Worm (Caenorhabditis elegans) whole organism, early embryonic: Measurements from ENCODE around the gene F58E2.2.

Source experiments
- B0310.2 ChIP-seq: sonication (generic microtip); optimal IDR thresholded peaks from 2 replicates; lab custom pipeline; 2016; ENCODE audit warnings: mild to moderate bottlenecking, missing genetic modification characterization, missing compliant biosample characterization
- F13C5.2 ChIP-seq: sonication (generic microtip); optimal IDR thresholded peaks from 2 replicates; lab custom pipeline; 2017; ENCODE audit warnings: mild to moderate bottlenecking, missing genetic modification characterization, inconsistent platforms, missing compliant biosample characterization
- aly-1 ChIP-seq: sonication (generic microtip); optimal IDR thresholded peaks from 2 replicates; lab custom pipeline; 2016; ENCODE audit warnings: missing genetic modification characterization, missing compliant biosample characterization
- ama-1 ChIP-seq: fragments of 150-350 bp; optimal IDR thresholded peaks from 2 replicates; lab custom pipeline; 2014
- ceh-13 ChIP-seq: fragments of 200-800 bp; sonication (Bioruptor generic); optimal IDR thresholded peaks from 2 replicates; lab custom pipeline; 2018; ENCODE audit warnings: mild to moderate bottlenecking, missing genetic modification characterization, missing compliant biosample characterization
- ceh-36 ChIP-seq: sonication (generic microtip); optimal IDR thresholded peaks from 2 replicates; lab custom pipeline; 2016; ENCODE audit warnings: missing genetic modification characterization, inconsistent platforms, missing compliant biosample characterization
- ets-7 ChIP-seq: sonication (generic microtip); optimal IDR thresholded peaks from 2 replicates; lab custom pipeline; 2016; ENCODE audit warnings: missing genotype, missing genetic modification characterization, missing compliant biosample characterization
- flt-1 ChIP-seq: fragments of 200-800 bp; sonication (Bioruptor generic); IDR thresholded peaks from 2 replicates; pipeline ENCODE4 v1.3.6; 2022; ENCODE audit warnings: missing genetic modification characterization, missing compliant biosample characterization
- hmbx-1 ChIP-seq: sonication (generic microtip); optimal IDR thresholded peaks from 2 replicates; lab custom pipeline; 2016; ENCODE audit warnings: mild to moderate bottlenecking, missing genetic modification characterization, missing compliant biosample characterization
- hmg-4 ChIP-seq: fragments of 200-800 bp; sonication (Bioruptor generic); optimal IDR thresholded peaks from 2 replicates; lab custom pipeline; 2018; ENCODE audit warnings: mild to moderate bottlenecking, missing genetic modification characterization, missing compliant biosample characterization
- hnd-1 ChIP-seq: sonication (generic microtip); optimal IDR thresholded peaks from 2 replicates; lab custom pipeline; 2016; ENCODE audit warnings: missing genetic modification characterization, missing compliant biosample characterization
- pes-1 ChIP-seq: fragments of 200-800 bp; sonication (Bioruptor generic); IDR thresholded peaks from 2 replicates; pipeline ENCODE4 v1.3.6; 2022; ENCODE audit warnings: missing genetic modification reagents, missing genetic modification characterization, missing compliant biosample characterization
- scrt-1 ChIP-seq: fragments of 200-800 bp; sonication (Bioruptor generic); IDR thresholded peaks from 2 replicates; pipeline ENCODE4 v1.3.6; 2022; ENCODE audit warnings: missing genetic modification characterization, missing compliant biosample characterization
- sea-1 ChIP-seq: fragments of 200-800 bp; sonication (Bioruptor generic); conservative IDR thresholded peaks from 2 replicates; pipeline ENCODE4 v1.3.6; 2022; ENCODE audit warnings: missing genetic modification characterization, missing compliant biosample characterization
- tbx-11 ChIP-seq: fragments of 200-800 bp; sonication (Bioruptor generic); IDR thresholded peaks from 2 replicates; pipeline ENCODE4 v1.3.6; 2022; ENCODE audit warnings: missing genetic modification characterization, missing compliant biosample characterization
- tbx-37 ChIP-seq: fragments of 200-800 bp; sonication (Bioruptor generic); conservative IDR thresholded peaks from 2 replicates; pipeline ENCODE4 v1.3.6; 2022; ENCODE audit warnings: missing genetic modification reagents, missing genetic modification characterization, missing compliant biosample characterization
- tra-4 ChIP-seq: sonication (generic microtip); optimal IDR thresholded peaks from 2 replicates; lab custom pipeline; 2017; ENCODE audit warnings: missing genetic modification characterization, missing compliant biosample characterization

F58E2.2 gene

DNA sequence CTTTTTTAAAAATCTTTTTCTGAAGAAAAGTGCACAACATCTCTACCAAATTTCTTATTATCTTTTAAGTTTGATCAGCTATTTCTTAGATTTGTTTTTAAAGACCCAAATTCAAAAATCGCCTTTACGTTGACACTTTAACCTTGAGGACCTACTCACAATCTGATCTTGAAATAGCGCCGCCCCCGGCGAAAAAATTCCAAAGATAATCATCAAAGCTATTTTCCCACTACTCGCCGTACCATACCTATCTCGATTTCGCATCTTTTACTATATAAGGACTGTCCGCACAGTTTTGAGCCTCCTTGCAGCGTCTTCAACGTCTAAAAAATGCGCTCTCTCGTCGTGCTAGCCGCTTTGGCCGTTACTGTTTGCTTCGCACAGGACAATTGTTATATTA is 29.0 kb upstream of the F58E2.2 start, which contains the start of gene grd-10:
Gene grd-10, plus strand, starts transcription at position 208 of the 400 bp plus-strand sequence.
- TF ChIP-seq ceh-13 (GFP tag; lab: Kevin White, UChicago) (no peak), F13C5.2 (tag; lab: Kevin White, UChicago) (no peak), tbx-11 (GFP tag; lab: Robert Waterston, UW) (no peak), hnd-1 (tag; lab: Kevin White, UChicago) (no peak), tbx-37 (GFP tag; lab: Robert Waterston, UW) (no peak), hmg-4 (GFP tag; lab: Kevin White, UChicago) (no peak), ets-7 (tag; lab: Kevin White, UChicago) (no peak), hmbx-1 (tag; lab: Kevin White, UChicago) (no peak), tra-4 (tag; lab: Kevin White, UChicago) (no peak)

- TF ChIP-seq ets-7 (tag; lab: Kevin White, UChicago) (no peak), ceh-36 (no peak), pes-1 (GFP tag; lab: Robert Waterston, UW) (no peak), tbx-11 (GFP tag; lab: Robert Waterston, UW) (no peak), F13C5.2 (tag; lab: Kevin White, UChicago) (no peak), ama-1 (lab: Kevin White, UChicago) (no peak), scrt-1 (GFP tag; lab: Robert Waterston, UW) (no peak), tbx-37 (GFP tag; lab: Robert Waterston, UW) (no peak), aly-1 (tag; lab: Kevin White, UChicago) (no peak), sea-1 (GFP tag; lab: Robert Waterston, UW) (no peak), tra-4 (tag; lab: Kevin White, UChicago) (no peak), flt-1 (GFP tag; lab: Robert Waterston, UW) (no peak), B0310.2 (tag; lab: Kevin White, UChicago) (no peak), hmbx-1 (tag; lab: Kevin White, UChicago) (no peak), hnd-1 (tag; lab: Kevin White, UChicago) (no peak), ceh-13 (GFP tag; lab: Kevin White, UChicago) (no peak), hmg-4 (GFP tag; lab: Kevin White, UChicago) (no peak)
Measured at ce11 chrIV:3442513-3442912, 27.3 kb upstream of the F58E2.2 start.

DNA sequence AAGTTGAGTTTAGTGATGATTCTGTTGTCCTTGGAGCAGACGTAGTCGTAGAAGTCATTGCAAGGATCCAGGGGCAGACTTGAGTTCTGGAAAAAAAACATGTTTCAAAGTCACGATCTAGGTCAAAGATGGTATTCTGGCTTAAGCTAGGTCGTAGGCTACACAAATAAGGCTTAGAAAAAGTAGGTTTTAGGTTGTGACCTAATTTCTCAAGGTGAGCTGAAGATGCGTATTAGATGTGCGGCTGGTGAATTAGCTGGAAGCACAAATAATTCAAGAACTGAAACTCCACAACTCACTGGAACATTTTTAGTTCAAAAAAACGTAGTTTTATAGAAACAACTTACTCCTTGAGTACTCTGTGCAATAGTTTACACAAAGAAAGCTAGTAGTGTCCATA is 25.7 kb upstream of the F58E2.2 start, which contains the start of gene F09D12.2:
Gene F09D12.2, minus strand, starts transcription at position 101 of the 400 bp plus-strand sequence.
- TF ChIP-seq flt-1 (GFP tag; lab: Robert Waterston, UW): no peak
- no peak for TF ChIP-seq hmg-4 (GFP tag; lab: Kevin White, UChicago)
- TF ChIP-seq scrt-1 (GFP tag; lab: Robert Waterston, UW): no peak
- no peak for TF ChIP-seq ets-7 (tag; lab: Kevin White, UChicago)
- no peak for TF ChIP-seq F13C5.2 (tag; lab: Kevin White, UChicago)
- no peak for TF ChIP-seq B0310.2 (tag; lab: Kevin White, UChicago)

DNA sequence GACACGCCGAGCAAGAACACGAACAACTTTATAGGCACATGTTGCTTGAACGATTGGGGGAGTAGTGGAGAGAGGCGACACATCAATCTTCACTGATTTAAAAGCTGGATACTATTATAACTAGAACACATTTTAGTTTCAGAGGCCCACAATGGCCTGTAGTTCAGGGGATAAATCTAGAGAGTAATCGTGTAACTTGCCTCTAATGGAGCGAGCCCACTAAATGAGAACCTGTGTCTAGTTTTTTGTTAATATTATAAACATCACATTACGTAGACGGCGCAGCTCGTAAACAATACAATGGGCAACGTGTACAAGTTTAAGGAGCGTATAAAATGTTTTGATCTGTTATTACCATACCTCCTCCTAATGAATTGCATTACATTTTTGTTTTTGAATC is 25.2 kb upstream of the F58E2.2 start, which contains the start of gene F58E2.5:
Gene F58E2.5, plus strand, starts transcription at position 301 of the 400 bp plus-strand sequence.
- TF ChIP-seq hmbx-1 (tag; lab: Kevin White, UChicago): no peak
- no peak for TF ChIP-seq scrt-1 (GFP tag; lab: Robert Waterston, UW)
- no peak for TF ChIP-seq hnd-1 (tag; lab: Kevin White, UChicago)
- no peak for TF ChIP-seq tra-4 (tag; lab: Kevin White, UChicago)
- no peak for TF ChIP-seq ceh-13 (GFP tag; lab: Kevin White, UChicago)
- TF ChIP-seq hmg-4 (GFP tag; lab: Kevin White, UChicago): no peak
- TF ChIP-seq sea-1 (GFP tag; lab: Robert Waterston, UW): no peak
- TF ChIP-seq flt-1 (GFP tag; lab: Robert Waterston, UW): no peak
- TF ChIP-seq tbx-37 (GFP tag; lab: Robert Waterston, UW): no peak
- TF ChIP-seq tbx-11 (GFP tag; lab: Robert Waterston, UW): no peak
- TF ChIP-seq B0310.2 (tag; lab: Kevin White, UChicago): no peak
- no peak for TF ChIP-seq ceh-36
- no peak for TF ChIP-seq aly-1 (tag; lab: Kevin White, UChicago)
- no peak for TF ChIP-seq ets-7 (tag; lab: Kevin White, UChicago)
- no peak for TF ChIP-seq pes-1 (GFP tag; lab: Robert Waterston, UW)
- no peak for TF ChIP-seq ama-1 (lab: Kevin White, UChicago)
- TF ChIP-seq F13C5.2 (tag; lab: Kevin White, UChicago): no peak

ce11 chrIV:3447350-3447749 is 22.5 kb upstream of the F58E2.2 start:
- no peak for TF ChIP-seq hmbx-1 (tag; lab: Kevin White, UChicago)
- TF ChIP-seq flt-1 (GFP tag; lab: Robert Waterston, UW): no peak
- no peak for TF ChIP-seq hmg-4 (GFP tag; lab: Kevin White, UChicago)
- no peak for TF ChIP-seq F13C5.2 (tag; lab: Kevin White, UChicago)
- TF ChIP-seq aly-1 (tag; lab: Kevin White, UChicago): no peak
- TF ChIP-seq B0310.2 (tag; lab: Kevin White, UChicago): no peak
- no peak for TF ChIP-seq sea-1 (GFP tag; lab: Robert Waterston, UW)
- TF ChIP-seq tbx-37 (GFP tag; lab: Robert Waterston, UW): no peak

ce11 chrIV:3452516-3452915 is 17.3 kb upstream of the F58E2.2 start:
- no peak for TF ChIP-seq scrt-1 (GFP tag; lab: Robert Waterston, UW)
- no peak for TF ChIP-seq F13C5.2 (tag; lab: Kevin White, UChicago)
- no peak for TF ChIP-seq flt-1 (GFP tag; lab: Robert Waterston, UW)

DNA sequence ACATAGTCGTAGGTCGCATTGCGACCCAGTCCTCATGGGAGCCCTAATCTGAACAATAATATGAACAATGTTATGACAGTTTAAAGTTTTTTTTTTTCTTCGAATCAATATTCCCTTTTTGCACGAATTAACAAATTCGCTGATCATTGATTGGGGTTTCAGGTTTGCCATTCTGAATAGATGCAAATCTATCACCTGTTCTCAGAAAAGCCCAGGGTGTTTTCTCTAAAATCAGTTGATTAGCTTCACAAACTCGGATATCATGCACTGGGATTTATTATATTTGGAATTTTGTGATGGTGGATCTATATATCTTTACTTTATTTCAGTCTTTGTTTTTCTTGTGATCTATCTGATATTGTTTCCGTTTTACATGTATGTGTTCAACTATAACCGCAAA is 16.5 kb upstream of the F58E2.2 start, which contains the start of gene srz-23:
Gene srz-23, plus strand, starts transcription at position 263 of the 400 bp plus-strand sequence.
- TF ChIP-seq sea-1 (GFP tag; lab: Robert Waterston, UW): no peak
- no peak for TF ChIP-seq ceh-13 (GFP tag; lab: Kevin White, UChicago)
- TF ChIP-seq ets-7 (tag; lab: Kevin White, UChicago): no peak
- TF ChIP-seq scrt-1 (GFP tag; lab: Robert Waterston, UW): no peak
- no peak for TF ChIP-seq aly-1 (tag; lab: Kevin White, UChicago)
- TF ChIP-seq tbx-37 (GFP tag; lab: Robert Waterston, UW): no peak
- no peak for TF ChIP-seq pes-1 (GFP tag; lab: Robert Waterston, UW)
- TF ChIP-seq tra-4 (tag; lab: Kevin White, UChicago): no peak
- no peak for TF ChIP-seq F13C5.2 (tag; lab: Kevin White, UChicago)
- TF ChIP-seq hmg-4 (GFP tag; lab: Kevin White, UChicago): no peak
- TF ChIP-seq flt-1 (GFP tag; lab: Robert Waterston, UW): no peak
- TF ChIP-seq ceh-36: no peak
- TF ChIP-seq tbx-11 (GFP tag; lab: Robert Waterston, UW): no peak
- TF ChIP-seq B0310.2 (tag; lab: Kevin White, UChicago): no peak
- no peak for TF ChIP-seq hnd-1 (tag; lab: Kevin White, UChicago)
- no peak for TF ChIP-seq hmbx-1 (tag; lab: Kevin White, UChicago)
